3 worm cellular contexts compared by ENCODE assay signal in the genomic region with DNA sequence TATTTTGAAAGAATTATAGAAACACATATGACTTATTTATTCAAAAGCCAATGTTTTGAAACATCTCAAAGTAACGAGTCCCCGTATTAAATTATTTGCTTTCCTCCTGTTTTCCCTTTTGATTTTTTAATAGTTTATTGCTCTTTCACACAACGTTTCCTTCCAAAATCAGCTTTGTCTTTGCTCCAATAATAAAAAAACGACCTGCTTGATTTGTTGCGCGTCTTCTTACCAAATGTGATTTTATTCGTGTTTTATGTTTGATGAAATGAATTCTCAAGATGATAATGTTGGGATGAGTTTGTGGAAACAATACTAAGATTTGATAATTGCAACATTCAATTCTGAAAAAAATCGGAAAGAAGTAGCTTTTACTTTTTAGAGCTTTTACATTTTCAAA.
TF ChIP-seq lines count a peak whose summit lies in the region.

No protein-coding gene starts in this region.

TF ChIP-seq in whole organism, L2 larva, 48 proteins besides CTCF, POLR2A, EP300 and RAD21:
- TF ChIP-seq C34F6.9 (tag; optimal IDR thresholded peaks at IDR 0.05; lab: Kevin White, UChicago) (peak; percentile 3), ama-1 (optimal IDR thresholded peaks at IDR 0.05; lab: Kevin White, UChicago) (peak; percentile 42), ztf-4 (tag; optimal IDR thresholded peaks at IDR 0.05; lab: Kevin White, UChicago) (peak; percentile 4), nhr-21 (tag; optimal IDR thresholded peaks at IDR 0.05; lab: Kevin White, UChicago) (peak; percentile 17), ceh-82 (tag; optimal IDR thresholded peaks at IDR 0.05; lab: Kevin White, UChicago) (no peak)

TF ChIP-seq in whole organism, L4 larva, 104 proteins besides CTCF, POLR2A, EP300 and RAD21:
- peak in 1 of 2 experiments; percentile 91 for TF ChIP-seq unc-62 (GFP tag; optimal IDR thresholded peaks at IDR 0.05 in 1 of 2; lab: Kevin White, UChicago)
- TF ChIP-seq unc-62 (tag; optimal IDR thresholded peaks at IDR 0.05; lab: Kevin White, UChicago), result no peak
- TF ChIP-seq nhr-28 (tag; optimal IDR thresholded peaks at IDR 0.05; lab: Kevin White, UChicago), result peak; percentile 29
- TF ChIP-seq snpc-1.2 (GFP tag; IDR thresholded peaks at IDR 0.05; lab: Robert Waterston, UW), result 0 out of 2 replicates have a peak, but pooled peaks have one; percentile 26
- TF ChIP-seq spr-3 (GFP tag; optimal IDR thresholded peaks at IDR 0.05; lab: Kevin White, UChicago), result no peak
- TF ChIP-seq lin-15B (tag; optimal IDR thresholded peaks at IDR 0.05; lab: Kevin White, UChicago), result no peak
- no peak for TF ChIP-seq zag-1 (tag; optimal IDR thresholded peaks at IDR 0.05; lab: Kevin White, UChicago)
- TF ChIP-seq F37D6.2 (tag; optimal IDR thresholded peaks at IDR 0.05; lab: Kevin White, UChicago), result no peak
- no peak for TF ChIP-seq mdl-1 (tag; optimal IDR thresholded peaks at IDR 0.05; lab: Kevin White, UChicago)
- no peak for TF ChIP-seq ztf-11 (tag; optimal IDR thresholded peaks at IDR 0.05; lab: Kevin White, UChicago)
- no peak for TF ChIP-seq ceh-44 (GFP tag; IDR thresholded peaks at IDR 0.05; lab: Robert Waterston, UW)
- TF ChIP-seq nhr-48 (tag; optimal IDR thresholded peaks at IDR 0.05; lab: Kevin White, UChicago), result no peak
- no peak for TF ChIP-seq mep-1 (tag; optimal IDR thresholded peaks at IDR 0.05; lab: Kevin White, UChicago)
- no peak for TF ChIP-seq duxl-1 (tag; optimal IDR thresholded peaks at IDR 0.05; lab: Kevin White, UChicago; ENCODE audit: poor library complexity)
- TF ChIP-seq daf-12 (tag; optimal IDR thresholded peaks at IDR 0.05; lab: Kevin White, UChicago), result no peak
- TF ChIP-seq T26A8.4 (GFP tag; IDR thresholded peaks at IDR 0.05; lab: Robert Waterston, UW), result peak; percentile 12
- TF ChIP-seq ZK546.5 (tag; optimal IDR thresholded peaks at IDR 0.05; lab: Kevin White, UChicago), result no peak
- no peak for TF ChIP-seq attf-4 (tag; optimal IDR thresholded peaks at IDR 0.05; lab: Kevin White, UChicago)
- TF ChIP-seq rbr-2 (tag; optimal IDR thresholded peaks at IDR 0.05; lab: Kevin White, UChicago), result no peak
- no peak for TF ChIP-seq zip-2 (tag; optimal IDR thresholded peaks at IDR 0.05; lab: Kevin White, UChicago)

TF ChIP-seq in whole organism, young adult, 124 proteins besides CTCF, POLR2A, EP300 and RAD21:
- peak; percentile 31; the same call in 1 of the 2 replicates for TF ChIP-seq B0336.3 (GFP tag; IDR thresholded peaks at IDR 0.05; lab: Robert Waterston, UW)
- TF ChIP-seq ekl-4 (GFP tag; IDR thresholded peaks at IDR 0.05; lab: Robert Waterston, UW), result 0 out of 2 replicates have a peak, but pooled peaks have one; percentile 39
- no peak for TF ChIP-seq ztf-26 (tag; optimal IDR thresholded peaks at IDR 0.05; lab: Kevin White, UChicago)
